Worm (Caenorhabditis elegans) whole organism, early embryonic: Measurements from ENCODE around the gene snx-6.

Experiments used
- B0310.2 ChIP-seq: sonication (generic microtip); optimal IDR thresholded peaks from 2 replicates; lab custom pipeline; 2016; ENCODE audit warnings: mild to moderate bottlenecking, missing genetic modification characterization, missing compliant biosample characterization
- F13C5.2 ChIP-seq: sonication (generic microtip); optimal IDR thresholded peaks from 2 replicates; lab custom pipeline; 2017; ENCODE audit warnings: mild to moderate bottlenecking, missing genetic modification characterization, inconsistent platforms, missing compliant biosample characterization
- aly-1 ChIP-seq: sonication (generic microtip); optimal IDR thresholded peaks from 2 replicates; lab custom pipeline; 2016; ENCODE audit warnings: missing genetic modification characterization, missing compliant biosample characterization
- ama-1 ChIP-seq: fragments of 150-350 bp; optimal IDR thresholded peaks from 2 replicates; lab custom pipeline; 2014
- ceh-13 ChIP-seq: fragments of 200-800 bp; sonication (Bioruptor generic); optimal IDR thresholded peaks from 2 replicates; lab custom pipeline; 2018; ENCODE audit warnings: mild to moderate bottlenecking, missing genetic modification characterization, missing compliant biosample characterization
- ceh-36 ChIP-seq: sonication (generic microtip); optimal IDR thresholded peaks from 2 replicates; lab custom pipeline; 2016; ENCODE audit warnings: missing genetic modification characterization, inconsistent platforms, missing compliant biosample characterization
- ets-7 ChIP-seq: sonication (generic microtip); optimal IDR thresholded peaks from 2 replicates; lab custom pipeline; 2016; ENCODE audit warnings: missing genotype, missing genetic modification characterization, missing compliant biosample characterization
- flt-1 ChIP-seq: fragments of 200-800 bp; sonication (Bioruptor generic); IDR thresholded peaks from 2 replicates; pipeline ENCODE4 v1.3.6; 2022; ENCODE audit warnings: missing genetic modification characterization, missing compliant biosample characterization
- hmbx-1 ChIP-seq: sonication (generic microtip); optimal IDR thresholded peaks from 2 replicates; lab custom pipeline; 2016; ENCODE audit warnings: mild to moderate bottlenecking, missing genetic modification characterization, missing compliant biosample characterization
- hmg-4 ChIP-seq: fragments of 200-800 bp; sonication (Bioruptor generic); optimal IDR thresholded peaks from 2 replicates; lab custom pipeline; 2018; ENCODE audit warnings: mild to moderate bottlenecking, missing genetic modification characterization, missing compliant biosample characterization
- hnd-1 ChIP-seq: sonication (generic microtip); optimal IDR thresholded peaks from 2 replicates; lab custom pipeline; 2016; ENCODE audit warnings: missing genetic modification characterization, missing compliant biosample characterization
- pes-1 ChIP-seq: fragments of 200-800 bp; sonication (Bioruptor generic); IDR thresholded peaks from 2 replicates; pipeline ENCODE4 v1.3.6; 2022; ENCODE audit warnings: missing genetic modification reagents, missing genetic modification characterization, missing compliant biosample characterization
- scrt-1 ChIP-seq: fragments of 200-800 bp; sonication (Bioruptor generic); IDR thresholded peaks from 2 replicates; pipeline ENCODE4 v1.3.6; 2022; ENCODE audit warnings: missing genetic modification characterization, missing compliant biosample characterization
- sea-1 ChIP-seq: fragments of 200-800 bp; sonication (Bioruptor generic); conservative IDR thresholded peaks from 2 replicates; pipeline ENCODE4 v1.3.6; 2022; ENCODE audit warnings: missing genetic modification characterization, missing compliant biosample characterization
- tbx-11 ChIP-seq: fragments of 200-800 bp; sonication (Bioruptor generic); IDR thresholded peaks from 2 replicates; pipeline ENCODE4 v1.3.6; 2022; ENCODE audit warnings: missing genetic modification characterization, missing compliant biosample characterization
- tbx-37 ChIP-seq: fragments of 200-800 bp; sonication (Bioruptor generic); conservative IDR thresholded peaks from 2 replicates; pipeline ENCODE4 v1.3.6; 2022; ENCODE audit warnings: missing genetic modification reagents, missing genetic modification characterization, missing compliant biosample characterization
- tra-4 ChIP-seq: sonication (generic microtip); optimal IDR thresholded peaks from 2 replicates; lab custom pipeline; 2017; ENCODE audit warnings: missing genetic modification characterization, missing compliant biosample characterization

snx-6 gene

DNA sequence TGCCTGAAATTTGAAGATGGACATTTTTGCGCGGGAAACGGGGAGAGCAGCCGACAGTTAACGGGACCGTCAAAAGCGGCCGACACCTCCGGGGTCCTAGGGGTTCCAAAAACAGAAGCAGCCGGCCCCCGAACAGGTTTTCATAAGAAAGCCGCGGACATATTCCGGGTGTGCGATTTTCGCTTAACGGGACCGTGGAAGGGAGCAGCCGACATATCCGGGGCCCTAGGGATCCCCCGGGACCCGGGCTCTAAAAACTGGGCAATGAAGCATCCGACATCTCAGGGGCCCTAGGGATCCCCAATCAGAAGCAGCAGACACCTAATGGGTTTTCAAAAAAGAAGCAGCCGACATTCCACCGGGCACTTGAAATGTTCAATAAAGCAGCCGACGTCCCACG lies 17.4 kb downstream of the snx-6 start:
- peak; percentile 42; the same call in 1 of the 2 replicates for TF ChIP-seq scrt-1 (GFP tag; lab: Robert Waterston, UW)
- no peak for TF ChIP-seq sea-1 (GFP tag; lab: Robert Waterston, UW)

DNA sequence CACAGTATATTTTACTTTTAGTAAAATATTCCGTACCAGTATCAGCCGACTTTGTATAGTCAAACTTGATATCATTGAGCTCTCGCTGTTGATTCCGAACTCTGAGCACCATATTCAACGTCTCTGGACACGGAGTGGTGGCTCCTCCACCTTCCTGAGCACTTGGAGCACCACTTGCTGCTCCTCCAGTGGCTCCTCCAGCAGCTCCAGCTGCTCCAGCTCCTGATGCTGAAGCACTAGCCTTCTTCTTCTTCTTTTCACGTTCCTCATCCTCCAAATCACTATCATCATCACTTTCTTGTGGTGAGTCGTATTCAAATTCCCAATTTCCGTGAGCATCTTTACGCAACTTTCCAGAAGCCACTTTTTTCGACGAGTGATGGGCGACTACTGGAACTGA lies 23.8 kb downstream of the snx-6 start:
- TF ChIP-seq ets-7 (tag; lab: Kevin White, UChicago) (no peak), flt-1 (GFP tag; lab: Robert Waterston, UW) (no peak), F13C5.2 (tag; lab: Kevin White, UChicago) (no peak), hmg-4 (GFP tag; lab: Kevin White, UChicago) (no peak), pes-1 (no peak), tbx-37 (GFP tag; lab: Robert Waterston, UW) (no peak), B0310.2 (tag; lab: Kevin White, UChicago) (no peak), ceh-13 (GFP tag; lab: Kevin White, UChicago) (no peak), sea-1 (GFP tag; lab: Robert Waterston, UW) (no peak), hnd-1 (tag; lab: Kevin White, UChicago) (no peak), scrt-1 (GFP tag; lab: Robert Waterston, UW) (no peak), ceh-36 (tag; lab: Kevin White, UChicago) (no peak), tra-4 (no peak), tbx-11 (GFP tag; lab: Robert Waterston, UW) (no peak), hmbx-1 (no peak), aly-1 (no peak), ama-1 (lab: Kevin White, UChicago) (no peak)

DNA sequence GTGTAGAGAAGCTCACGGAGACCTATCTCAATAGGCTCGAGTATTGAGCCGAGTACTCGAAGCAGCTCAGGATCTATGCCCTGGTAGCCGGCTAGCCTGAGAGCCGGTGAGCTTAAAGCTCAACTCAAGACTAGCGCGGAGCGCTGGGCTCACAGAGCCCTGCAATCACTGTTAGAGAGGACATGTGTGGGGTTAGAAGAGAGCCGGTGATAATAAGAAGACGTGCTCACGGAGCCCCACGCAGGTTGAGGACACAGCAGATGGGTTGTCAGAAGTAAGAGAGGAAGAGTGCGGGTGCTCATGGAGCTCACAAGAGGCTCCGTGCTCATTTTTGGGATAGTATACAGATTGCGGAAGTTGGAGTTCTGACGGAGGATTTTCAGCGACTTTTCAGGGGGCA lies 27.6 kb downstream of the snx-6 start:
- TF ChIP-seq tbx-11 (GFP tag; lab: Robert Waterston, UW) (no peak), hmbx-1 (no peak), pes-1 (no peak), hmg-4 (GFP tag; lab: Kevin White, UChicago) (no peak), ama-1 (lab: Kevin White, UChicago) (no peak), hnd-1 (tag; lab: Kevin White, UChicago) (no peak), tra-4 (no peak)

DNA sequence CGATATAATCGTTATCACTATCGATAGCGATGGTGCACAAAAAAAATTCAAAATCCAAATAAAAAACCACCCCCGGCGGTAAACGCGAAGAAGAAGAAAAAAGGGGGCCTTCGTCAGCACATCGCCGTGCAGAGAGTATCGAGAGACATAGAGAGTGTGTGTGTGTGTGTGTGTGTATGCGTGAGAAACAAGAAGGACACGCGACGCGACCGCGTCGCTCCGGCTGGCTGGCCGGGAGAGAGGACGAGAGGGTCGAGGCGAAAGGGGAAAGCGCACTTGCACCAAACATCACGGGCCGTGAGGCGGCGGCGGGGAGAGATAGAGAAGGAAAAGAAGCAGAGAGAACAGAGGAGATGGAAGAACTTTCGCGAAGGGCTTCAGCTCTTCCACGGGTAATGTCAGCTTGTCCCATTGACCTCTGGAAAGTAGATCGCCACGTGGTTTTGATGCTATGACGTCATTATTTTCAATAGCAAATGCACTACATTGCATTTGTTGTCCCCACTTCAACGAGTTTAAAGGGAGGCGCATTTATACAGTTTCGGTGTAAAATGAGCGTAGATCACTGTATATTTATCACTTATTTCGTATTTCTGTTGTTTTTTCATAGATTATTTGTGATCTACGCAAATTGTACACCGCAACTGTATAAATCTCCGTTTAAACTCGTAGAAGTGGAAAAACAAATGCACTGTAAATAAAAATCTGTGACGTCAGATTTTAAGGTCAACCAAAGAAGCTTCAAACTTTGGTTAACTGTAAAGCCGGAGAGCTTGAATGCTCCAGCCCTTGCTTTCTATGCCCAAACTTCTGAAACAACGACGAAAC lies 28.5 kb downstream of the snx-6 start, which contains the start of gene Y59A8B.24:
Gene Y59A8B.24 (plus strand): TSS at position 778 of the 828 bp plus-strand sequence.
- TF ChIP-seq hmbx-1, result no peak
- TF ChIP-seq sea-1 (GFP tag; lab: Robert Waterston, UW), result peak; percentile 60; the same call in 1 of the 2 replicates
- no peak for TF ChIP-seq ama-1 (lab: Kevin White, UChicago)
- TF ChIP-seq aly-1, result peak; percentile 78
- peak; percentile 78 for TF ChIP-seq hmg-4 (GFP tag; lab: Kevin White, UChicago)
- peak; percentile 37; the same call in 1 of the 2 replicates for TF ChIP-seq flt-1 (GFP tag; lab: Robert Waterston, UW)
- TF ChIP-seq tbx-11 (GFP tag; lab: Robert Waterston, UW), result no peak
- 0 out of 2 replicates have a peak, but pooled peaks have one; percentile 7 for TF ChIP-seq pes-1
- no peak for TF ChIP-seq hnd-1 (tag; lab: Kevin White, UChicago)
- peak; percentile 57; the same call in 1 of the 2 replicates for TF ChIP-seq scrt-1 (GFP tag; lab: Robert Waterston, UW)
- TF ChIP-seq F13C5.2 (tag; lab: Kevin White, UChicago), result peak; percentile 81

DNA sequence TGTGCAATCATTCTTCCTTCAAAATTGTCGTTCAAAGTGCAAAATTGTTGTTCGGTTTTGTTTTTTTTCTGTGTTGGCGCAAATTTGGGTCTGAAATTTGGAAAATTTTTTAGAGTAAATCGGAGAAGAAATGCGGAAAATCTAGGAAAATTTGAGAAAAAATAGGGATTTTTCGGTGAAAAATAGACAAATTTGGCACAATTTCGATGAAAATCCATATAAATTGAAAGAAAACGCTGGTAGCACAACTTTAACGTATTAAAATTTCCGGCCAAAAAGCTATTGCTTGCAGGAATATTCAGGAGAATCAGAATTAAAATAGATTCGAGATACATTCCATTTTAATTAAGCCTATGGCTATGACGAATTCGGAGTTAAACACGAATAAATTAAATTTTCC lies 30.8 kb downstream of the snx-6 start, which contains the start of gene dpy-21:
Gene dpy-21 (minus strand): TSS at position 101 of the 400 bp plus-strand sequence.
- no peak for TF ChIP-seq B0310.2 (tag; lab: Kevin White, UChicago)
- TF ChIP-seq pes-1, result no peak
- no peak for TF ChIP-seq flt-1 (GFP tag; lab: Robert Waterston, UW)
- no peak for TF ChIP-seq ama-1 (lab: Kevin White, UChicago)
- no peak for TF ChIP-seq tra-4
- no peak for TF ChIP-seq ceh-36 (tag; lab: Kevin White, UChicago)
- TF ChIP-seq sea-1 (GFP tag; lab: Robert Waterston, UW), result no peak
- TF ChIP-seq hnd-1 (tag; lab: Kevin White, UChicago), result no peak
- TF ChIP-seq ets-7 (tag; lab: Kevin White, UChicago), result no peak
- no peak for TF ChIP-seq ceh-13 (GFP tag; lab: Kevin White, UChicago)
- no peak for TF ChIP-seq aly-1
- no peak for TF ChIP-seq hmbx-1
- no peak for TF ChIP-seq tbx-11 (GFP tag; lab: Robert Waterston, UW)
- no peak for TF ChIP-seq F13C5.2 (tag; lab: Kevin White, UChicago)
- TF ChIP-seq tbx-37 (GFP tag; lab: Robert Waterston, UW), result no peak
- no peak for TF ChIP-seq scrt-1 (GFP tag; lab: Robert Waterston, UW)
- TF ChIP-seq hmg-4 (GFP tag; lab: Kevin White, UChicago), result no peak

DNA sequence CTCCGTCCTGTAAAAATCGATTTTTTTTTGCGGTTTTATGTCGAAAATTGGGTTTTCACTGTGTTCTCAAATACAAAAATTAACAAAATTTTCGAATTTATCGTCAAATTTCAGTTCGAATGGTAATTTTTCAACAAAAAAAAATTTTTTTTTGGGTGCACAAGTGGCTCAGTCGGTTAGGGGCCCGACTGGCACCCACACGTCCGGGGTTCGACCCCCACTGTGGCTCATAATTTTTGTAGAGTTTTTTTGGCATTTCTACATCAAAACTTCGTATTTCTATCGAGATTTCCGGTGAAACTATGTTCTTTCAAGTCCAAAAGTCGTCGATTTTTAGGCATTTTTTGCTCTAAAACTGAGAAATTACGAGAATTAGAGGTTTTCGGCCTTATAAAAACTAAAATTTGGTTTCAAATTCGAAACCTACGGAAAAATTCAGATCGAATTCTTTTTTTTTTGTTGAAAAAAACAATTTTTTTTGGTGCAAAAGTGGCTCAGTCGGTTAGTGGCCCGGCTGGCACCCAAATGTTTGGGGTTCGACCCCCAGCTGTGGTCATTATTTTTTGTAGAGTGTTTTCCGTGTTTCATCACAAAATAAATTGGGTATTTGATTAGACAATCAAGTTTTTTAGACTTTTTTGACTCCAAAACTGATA lies 31.7 kb downstream of the snx-6 start:
- no peak for TF ChIP-seq hmbx-1
- no peak for TF ChIP-seq aly-1
- no peak for TF ChIP-seq tra-4
- TF ChIP-seq pes-1, result no peak
- TF ChIP-seq hmg-4 (GFP tag; lab: Kevin White, UChicago), result no peak
- no peak for TF ChIP-seq scrt-1 (GFP tag; lab: Robert Waterston, UW)
- no peak for TF ChIP-seq ceh-13 (GFP tag; lab: Kevin White, UChicago)
- no peak for TF ChIP-seq B0310.2 (tag; lab: Kevin White, UChicago)
- TF ChIP-seq ama-1 (lab: Kevin White, UChicago), result no peak
- no peak for TF ChIP-seq tbx-37 (GFP tag; lab: Robert Waterston, UW)

DNA sequence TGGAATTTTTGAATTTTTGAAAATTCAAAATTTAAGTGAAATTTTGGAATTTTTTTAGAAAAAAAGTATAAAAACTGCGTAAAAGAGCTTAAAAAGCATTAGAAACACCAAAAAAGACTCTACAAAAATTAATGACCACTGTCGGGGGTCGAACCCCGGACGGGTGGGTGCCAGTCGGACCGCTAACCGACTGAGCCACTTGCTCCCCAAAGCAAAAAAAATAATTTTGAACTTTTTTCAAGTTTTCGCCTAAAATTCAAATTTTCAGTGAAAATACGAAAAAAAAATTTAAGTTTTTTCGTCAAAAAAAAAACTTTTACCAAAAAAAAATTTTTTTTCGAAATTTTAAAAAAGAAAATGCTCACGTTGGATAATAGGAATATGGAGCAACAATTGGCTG lies 32.6 kb downstream of the snx-6 start:
- TF ChIP-seq pes-1 (no peak), tbx-11 (GFP tag; lab: Robert Waterston, UW) (no peak), ceh-13 (GFP tag; lab: Kevin White, UChicago) (no peak), tbx-37 (GFP tag; lab: Robert Waterston, UW) (no peak), ets-7 (tag; lab: Kevin White, UChicago) (no peak), F13C5.2 (tag; lab: Kevin White, UChicago) (no peak), hmbx-1 (no peak)
